Worm (Caenorhabditis elegans): Measurements from ENCODE around the gene nspg-6.

DNA sequence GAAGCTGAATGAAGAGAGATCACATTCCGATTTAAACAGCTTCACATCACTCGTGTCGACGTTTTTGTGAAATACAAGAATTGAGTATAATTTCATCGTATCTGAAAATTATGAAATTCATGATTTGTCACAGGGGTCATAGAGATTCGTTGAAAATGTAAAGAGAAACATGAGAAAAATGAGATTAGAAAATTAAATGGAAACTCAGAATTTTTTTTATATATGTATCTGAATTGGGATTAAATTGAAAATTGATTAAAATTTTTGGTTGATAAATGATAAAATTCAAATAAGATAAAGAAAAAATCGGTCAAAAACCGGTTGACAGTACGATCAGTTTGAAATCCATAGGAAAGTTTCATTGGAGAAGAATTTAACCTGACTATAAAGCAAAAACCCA is 27.3 kb downstream of the nspg-6 start, which contains the start of gene ykt-6:
- TF ChIP-seq pax-1 (tag; optimal IDR thresholded peaks at IDR 0.05), result no peak
- TF ChIP-seq npax-4 (tag; optimal IDR thresholded peaks at IDR 0.05), result no peak
- no peak for TF ChIP-seq ceh-30 (tag; optimal IDR thresholded peaks at IDR 0.05)
- no peak for TF ChIP-seq tbx-2 (tag; optimal IDR thresholded peaks at IDR 0.05)
- no peak for TF ChIP-seq unc-3 (GFP tag; conservative IDR thresholded peaks at IDR 0.05)
- no peak for TF ChIP-seq unc-3 (tag; optimal IDR thresholded peaks at IDR 0.05)
- TF ChIP-seq ceh-2 (tag; optimal IDR thresholded peaks at IDR 0.05), result no peak
